Fruit fly (Drosophila melanogaster): ENCODE data around the gene CG6576.

The CG6576 gene

DNA sequence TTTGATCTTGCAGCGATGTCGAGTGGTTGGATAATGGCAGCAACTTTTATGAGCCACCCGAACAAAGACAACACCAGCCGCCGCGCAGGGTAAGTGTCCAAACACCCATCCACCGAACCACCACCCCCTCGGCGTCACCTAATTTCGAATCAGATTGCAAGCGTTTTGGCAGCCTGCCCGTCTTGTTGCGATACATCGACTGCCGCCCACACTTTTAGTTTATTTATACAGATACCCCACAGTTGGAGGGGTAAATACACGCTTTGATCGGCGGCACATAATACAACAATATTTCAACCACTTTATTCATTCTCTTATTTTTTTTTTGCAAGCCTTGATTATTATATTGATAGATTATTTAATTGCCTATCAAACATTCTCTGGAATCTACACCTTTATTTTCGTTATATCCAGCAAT, 7.3 kb downstream of the CG6576 start (continued):
- TF ChIP-seq Eip93F (GFP tag; optimal IDR thresholded peaks at IDR 0.05) (no peak), Sox102F (GFP tag; optimal IDR thresholded peaks at IDR 0.05) (peak; percentile 48), salr (GFP tag; optimal IDR thresholded peaks at IDR 0.05) (no peak), Sox14 (GFP tag; optimal IDR thresholded peaks at IDR 0.05) (peak; percentile 70), CG11294 (GFP tag; IDR thresholded peaks at IDR 0.05) (no peak), Hr39 (GFP tag; optimal IDR thresholded peaks at IDR 0.05) (peak; percentile 62), Blimp-1 (GFP tag; optimal IDR thresholded peaks at IDR 0.05) (no peak), CG11762 (GFP tag; optimal IDR thresholded peaks at IDR 0.05; ENCODE audit: insufficient read depth) (no peak), CG8632 (GFP tag; optimal IDR thresholded peaks at IDR 0.05) (peak; percentile 34), CG10669 (GFP tag; optimal IDR thresholded peaks at IDR 0.05) (no peak), pdm3 (GFP tag; optimal IDR thresholded peaks at IDR 0.05) (peak; percentile 44), acj6 (GFP tag; optimal IDR thresholded peaks at IDR 0.05) (peak; percentile 35), Sox15 (GFP tag; optimal IDR thresholded peaks at IDR 0.05) (peak; percentile 17), vri (GFP tag; optimal IDR thresholded peaks at IDR 0.05) (peak; percentile 67), topi (GFP tag; optimal IDR thresholded peaks at IDR 0.05) (no peak), OdsH (GFP tag; optimal IDR thresholded peaks at IDR 0.05) (peak; percentile 48), Smox (GFP tag; optimal IDR thresholded peaks at IDR 0.05) (peak; percentile 61), CG6854 (GFP tag; optimal IDR thresholded peaks at IDR 0.05) (no peak), CG10631 (GFP tag; optimal IDR thresholded peaks at IDR 0.05) (no peak), fd59A (GFP tag; optimal IDR thresholded peaks at IDR 0.05) (no peak), Hr38 (GFP tag; optimal IDR thresholded peaks at IDR 0.05) (no peak), Eip75B (GFP tag; optimal IDR thresholded peaks at IDR 0.05) (no peak), svp (GFP tag) (no peak), CG31627 (GFP tag; optimal IDR thresholded peaks at IDR 0.05) (peak; percentile 62), CG8319 (GFP tag; optimal IDR thresholded peaks at IDR 0.05) (no peak), net (GFP tag; optimal IDR thresholded peaks at IDR 0.05) (peak; percentile 28), cyc (GFP tag; optimal IDR thresholded peaks at IDR 0.05) (peak; percentile 27), CG8119 (GFP tag; IDR thresholded peaks at IDR 0.05) (peak; percentile 47; the same call in 1 of the 3 replicates), spab (GFP tag; optimal IDR thresholded peaks at IDR 0.05) (no peak), Ets96B (tag; optimal IDR thresholded peaks at IDR 0.05) (no peak), CG6808 (GFP tag; optimal IDR thresholded peaks at IDR 0.05) (no peak), CG9139 (GFP tag; optimal IDR thresholded peaks at IDR 0.05) (no peak), Lpt (GFP tag; optimal IDR thresholded peaks at IDR 0.05) (no peak), dsx (GFP tag; optimal IDR thresholded peaks at IDR 0.05; ENCODE audit: poor library complexity, severe bottlenecking) (no peak), CG6163 (GFP tag; IDR thresholded peaks at IDR 0.05) (no peak), CG4318 (GFP tag; optimal IDR thresholded peaks at IDR 0.05) (no peak), CG6792 (GFP tag; optimal IDR thresholded peaks at IDR 0.05) (peak; percentile 26)

DNA sequence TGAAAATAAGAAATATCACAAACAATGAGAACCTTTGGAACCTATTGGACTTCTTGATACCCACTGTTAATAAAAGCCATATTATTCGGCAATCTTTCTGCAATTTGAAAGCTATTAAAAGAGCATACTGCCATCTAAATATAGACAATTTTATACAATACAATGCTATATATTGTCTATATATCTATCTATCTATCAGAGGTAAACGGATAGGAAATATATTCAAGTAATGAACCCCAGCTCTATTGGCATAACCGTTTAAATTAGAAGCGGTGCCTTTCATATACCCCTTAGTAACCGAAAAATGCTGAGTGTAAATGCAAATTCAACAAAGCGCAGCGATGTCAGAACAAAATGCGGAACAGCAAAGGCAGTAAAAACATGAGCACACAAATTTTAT, 8.0 kb downstream of the CG6576 start:
- peak; percentile 5 for TF ChIP-seq CG3919 (GFP tag; optimal IDR thresholded peaks at IDR 0.05)
- peak; percentile 32 for TF ChIP-seq acj6 (GFP tag; optimal IDR thresholded peaks at IDR 0.05)
- peak; percentile 34 for TF ChIP-seq CG11902 (GFP tag; optimal IDR thresholded peaks at IDR 0.05)
- TF ChIP-seq Ets21C (GFP tag; optimal IDR thresholded peaks at IDR 0.05) = peak; percentile 50
- TF ChIP-seq CG8632 (GFP tag; optimal IDR thresholded peaks at IDR 0.05) = peak; percentile 16
- peak; percentile 39 for TF ChIP-seq lz (GFP tag; optimal IDR thresholded peaks at IDR 0.05)
- TF ChIP-seq Sox15 (GFP tag; optimal IDR thresholded peaks at IDR 0.05) = peak; percentile 29
- no peak for TF ChIP-seq net (GFP tag; optimal IDR thresholded peaks at IDR 0.05)
- TF ChIP-seq CG34406 (GFP tag; optimal IDR thresholded peaks at IDR 0.05) = peak; percentile 48
- TF ChIP-seq cyc (GFP tag; optimal IDR thresholded peaks at IDR 0.05) = peak; percentile 69
- no peak for TF ChIP-seq dac (GFP tag; optimal IDR thresholded peaks at IDR 0.05)
- no peak for TF ChIP-seq CG4318 (GFP tag; optimal IDR thresholded peaks at IDR 0.05)
- TF ChIP-seq esn (GFP tag; optimal IDR thresholded peaks at IDR 0.05) = peak; percentile 62
- TF ChIP-seq Smox (GFP tag; optimal IDR thresholded peaks at IDR 0.05) = peak; percentile 69
- peak; percentile 27 for TF ChIP-seq OdsH (GFP tag; optimal IDR thresholded peaks at IDR 0.05)
- peak; percentile 80 for TF ChIP-seq CG31627 (GFP tag; optimal IDR thresholded peaks at IDR 0.05)
- TF ChIP-seq pdm3 (GFP tag; optimal IDR thresholded peaks at IDR 0.05) = peak; percentile 32
- peak; percentile 81 for TF ChIP-seq topi (GFP tag; optimal IDR thresholded peaks at IDR 0.05)
- TF ChIP-seq Met (GFP tag; optimal IDR thresholded peaks at IDR 0.05) = peak; percentile 77
- peak; percentile 73 for TF ChIP-seq Hr39 (GFP tag; optimal IDR thresholded peaks at IDR 0.05)
- peak; percentile 27 for TF ChIP-seq Sox14 (GFP tag; optimal IDR thresholded peaks at IDR 0.05)
- no peak for TF ChIP-seq CG6163 (GFP tag; IDR thresholded peaks at IDR 0.05)
- no peak for TF ChIP-seq Hr38 (GFP tag; optimal IDR thresholded peaks at IDR 0.05)
- TF ChIP-seq fd85E (GFP tag; optimal IDR thresholded peaks at IDR 0.05) = no peak
- no peak for TF ChIP-seq CG6854 (GFP tag; optimal IDR thresholded peaks at IDR 0.05)
- TF ChIP-seq spab (GFP tag; optimal IDR thresholded peaks at IDR 0.05) = no peak
- peak; percentile 69 for TF ChIP-seq Eip78C (GFP tag)
- TF ChIP-seq CG3032 (tag; optimal IDR thresholded peaks at IDR 0.05) = no peak
- peak; percentile 71 for TF ChIP-seq Sox102F (GFP tag; optimal IDR thresholded peaks at IDR 0.05)
- TF ChIP-seq svp (GFP tag) = peak; percentile 91
- TF ChIP-seq fkh (GFP tag; optimal IDR thresholded peaks at IDR 0.05) = no peak
